Fruit fly (Drosophila melanogaster): ENCODE data around the gene CG5577.

CG5577 gene

dm6 chr3L:17846169-17846981 is 5.1 kb upstream of the CG5577 start, which contains the start of the genes MED19 and CG7430 (continued):
- TF ChIP-seq CG17359 (tag; optimal IDR thresholded peaks at IDR 0.05) (peak; percentile 12), CG4328 (GFP tag; optimal IDR thresholded peaks at IDR 0.05) (no peak), CG34224 (GFP tag; IDR thresholded peaks at IDR 0.05; ENCODE audit: partially characterized antibody) (peak; percentile 28; the same call in 1 of the 3 replicates), HmgZ (tag; optimal IDR thresholded peaks at IDR 0.05) (peak; percentile 38), Hand (GFP tag; optimal IDR thresholded peaks at IDR 0.05) (peak; percentile 28), dimm (GFP tag; IDR thresholded peaks at IDR 0.05) (no peak), unc-4 (GFP tag; IDR thresholded peaks at IDR 0.05; ENCODE audit: partially characterized antibody) (no peak), CG10209 (GFP tag; optimal IDR thresholded peaks at IDR 0.05) (no peak), CG9797 (GFP tag; optimal IDR thresholded peaks at IDR 0.05) (peak; percentile 88), CG12659 (GFP tag; optimal IDR thresholded peaks at IDR 0.05) (peak; percentile 73), MESR4 (GFP tag; optimal IDR thresholded peaks at IDR 0.05) (peak; percentile 100), amos (GFP tag; IDR thresholded peaks at IDR 0.05; ENCODE audit: partially characterized antibody) (peak; percentile 62), pfk (GFP tag; optimal IDR thresholded peaks at IDR 0.05) (no peak), z (GFP tag; IDR thresholded peaks at IDR 0.05) (no peak), lilli (GFP tag; optimal IDR thresholded peaks at IDR 0.05) (peak; percentile 6), CG1603 (tag; optimal IDR thresholded peaks at IDR 0.05) (peak; percentile 61), CG30020 (tag; optimal IDR thresholded peaks at IDR 0.05) (peak; percentile 36), CG17802 (tag; optimal IDR thresholded peaks at IDR 0.05) (no peak), sr (GFP tag; IDR thresholded peaks at IDR 0.05) (peak; percentile 65; the same call in 2 of the 3 replicates), ac (GFP tag; optimal IDR thresholded peaks at IDR 0.05) (peak; percentile 34), CG4282 (GFP tag; optimal IDR thresholded peaks at IDR 0.05) (peak; percentile 15), sob (GFP tag; IDR thresholded peaks at IDR 0.05) (peak; percentile 55; the same call in 1 of the 2 replicates), CG33213 (GFP tag; optimal IDR thresholded peaks at IDR 0.05) (peak; percentile 45), Lhr (GFP tag; optimal IDR thresholded peaks at IDR 0.05) (peak; percentile 79), CG16779 (GFP tag; IDR thresholded peaks at IDR 0.05) (no peak), h (optimal IDR thresholded peaks at IDR 0.05) (no peak), lola (GFP tag; optimal IDR thresholded peaks at IDR 0.05) (peak in 1 of 3 experiments; percentile 16), HLHmδ (GFP tag; optimal IDR thresholded peaks at IDR 0.05) (peak; percentile 59), CG7271 (tag; optimal IDR thresholded peaks at IDR 0.05) (peak; percentile 51), Med (GFP tag) (peak; percentile 84), CG8089 (GFP tag; optimal IDR thresholded peaks at IDR 0.05) (no peak), ab (GFP tag; optimal IDR thresholded peaks at IDR 0.05) (no peak), Lim3 (GFP tag; IDR thresholded peaks at IDR 0.05) (no peak), CG12071 (GFP tag; optimal IDR thresholded peaks at IDR 0.05) (no peak), dati (GFP tag; IDR thresholded peaks at IDR 0.05) (no peak), CG7745 (tag; optimal IDR thresholded peaks at IDR 0.05) (peak; percentile 1), NK7.1 (GFP tag; optimal IDR thresholded peaks at IDR 0.05) (no peak), Stat92E (GFP tag; optimal IDR thresholded peaks at IDR 0.05) (peak in 1 of 3 experiments; percentile 14), jumu (GFP tag; optimal IDR thresholded peaks at IDR 0.05) (no peak), Dref (GFP tag; IDR thresholded peaks at IDR 0.05) (peak; percentile 76), CG12104 (GFP tag; optimal IDR thresholded peaks at IDR 0.05) (peak; percentile 10), CG10431 (GFP tag; optimal IDR thresholded peaks at IDR 0.05) (peak; percentile 33), Sox102F (GFP tag; optimal IDR thresholded peaks at IDR 0.05) (no peak), CG11456 (GFP tag; IDR thresholded peaks at IDR 0.05) (no peak), CG17361 (GFP tag; IDR thresholded peaks at IDR 0.05) (peak; percentile 54; the same call in 2 of the 3 replicates), zfh1 (GFP tag; IDR thresholded peaks at IDR 0.05) (0 out of 3 replicates have a peak, but pooled peaks have one; percentile 23), CG7987 (GFP tag; optimal IDR thresholded peaks at IDR 0.05) (peak; percentile 45), wek (GFP tag; optimal IDR thresholded peaks at IDR 0.05) (peak; percentile 16)

All from whole organism, embryonic.